Worm (Caenorhabditis elegans) whole organism, young adult: ENCODE measurements around the gene tpan-1.

Experiments
- ets-4 ChIP-seq: fragments of 200-800 bp; sonication (Bioruptor generic); optimal IDR thresholded peaks from 2 replicates; lab custom pipeline; 2018; ENCODE audit warnings: mild to moderate bottlenecking, missing genetic modification characterization, missing compliant biosample characterization
- unc-62 ChIP-seq: fragments of 150-350 bp; optimal IDR thresholded peaks from 2 replicates; lab custom pipeline; 2014; ENCODE audit warnings: missing biosample characterization, missing genetic modification reagents, missing genetic modification characterization

- TF ChIP-seq unc-62 (no peak), ets-4 (GFP tag; lab: Kevin White, UChicago) (no peak)
Measured at ce11 chrV:20785848-20786225, 3.5 kb upstream of the tpan-1 start.
